Worm (Caenorhabditis elegans) whole organism, late embryonic: ENCODE data around the gene F20A1.6.

Source experiments
- ceh-9 ChIP-seq: sonication (generic microtip); optimal IDR thresholded peaks from 2 replicates; lab custom pipeline; 2016; ENCODE audit warnings: mild to moderate bottlenecking, missing genetic modification characterization, inconsistent platforms, missing compliant biosample characterization
- lin-11 ChIP-seq: fragments of 200-800 bp; sonication (Bioruptor generic); optimal IDR thresholded peaks from 2 replicates; lab custom pipeline; 2018; ENCODE audit warnings: mild to moderate bottlenecking, missing genetic modification characterization, missing compliant biosample characterization

DNA sequence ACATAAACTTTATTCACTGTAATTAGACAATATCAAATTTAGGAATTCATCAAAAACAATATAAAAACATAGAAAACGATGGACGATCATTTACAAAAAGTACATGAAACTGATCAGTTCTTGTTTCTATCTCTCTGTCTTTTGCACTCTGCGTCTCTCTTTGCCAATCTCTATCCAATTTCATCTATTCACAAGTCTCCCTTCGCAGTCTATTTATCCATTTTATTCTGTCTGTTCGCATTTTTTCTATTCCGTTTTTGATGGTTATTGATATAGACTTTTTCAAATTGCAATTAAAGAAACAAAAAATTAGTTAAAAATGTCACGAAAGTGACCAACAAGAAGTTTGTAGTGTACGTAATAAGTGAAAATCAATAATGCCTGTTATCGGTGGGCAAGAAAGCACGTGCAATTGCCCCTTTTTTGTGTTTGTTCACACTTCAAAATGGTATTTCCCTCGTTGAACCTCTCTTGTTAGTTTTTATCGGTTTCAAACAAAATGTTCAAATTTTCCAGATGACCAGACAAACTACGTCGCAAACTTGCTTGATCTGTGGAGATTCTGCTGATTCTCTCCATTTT lies 28.6 kb downstream of the F20A1.6 start, which contains the start of gene nhr-42:
- TF ChIP-seq ceh-9 (no peak), lin-11 (tag; lab: Kevin White, UChicago) (no peak)
